Worm (Caenorhabditis elegans): ENCODE results near the gene F52E1.9.

DNA sequence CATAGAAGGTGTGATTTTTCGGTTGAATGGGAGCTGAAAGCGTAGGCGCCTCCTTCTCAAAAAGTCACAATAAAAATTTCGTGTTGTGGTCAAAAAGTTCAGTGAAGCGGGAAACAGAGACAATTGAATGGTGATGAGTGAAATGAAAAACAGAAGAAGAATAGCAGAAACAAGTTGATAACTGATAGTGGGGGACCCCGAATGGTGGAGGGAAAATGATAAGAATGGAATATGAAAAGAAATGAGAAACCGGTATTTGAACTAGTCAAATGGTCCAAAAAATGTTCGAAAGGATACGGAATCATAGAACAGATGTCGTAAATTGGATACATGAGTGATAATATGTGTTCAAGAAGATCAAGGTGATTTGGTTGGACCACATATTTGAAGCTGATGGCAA is 1.9 kb upstream of the F52E1.9 start:
- TF ChIP-seq nhr-85 (tag) (no peak), nhr-237 (tag; optimal IDR thresholded peaks at IDR 0.05) (no peak), swsn-7 (tag; optimal IDR thresholded peaks at IDR 0.05) (no peak), nhr-77 (tag; optimal IDR thresholded peaks at IDR 0.05) (no peak), jun-1 (tag; optimal IDR thresholded peaks at IDR 0.05) (no peak), irx-1 (tag; optimal IDR thresholded peaks at IDR 0.05) (no peak), ztf-4 (tag; optimal IDR thresholded peaks at IDR 0.05) (no peak), ama-1 (optimal IDR thresholded peaks at IDR 0.05) (no peak), aha-1 (tag; optimal IDR thresholded peaks at IDR 0.05) (no peak), lsy-2 (tag; optimal IDR thresholded peaks at IDR 0.05) (no peak), fkh-10 (GFP tag; optimal IDR thresholded peaks at IDR 0.05) (no peak), unc-98 (GFP tag; IDR thresholded peaks at IDR 0.05) (no peak)

All from whole organism, L1 larva.